Fruit fly (Drosophila melanogaster) whole organism, embryonic: ENCODE data around the gene sau.

Experiments
- CG10654 ChIP-seq: fragments of 200-800 bp; sonication (Bioruptor generic); optimal IDR thresholded peaks from 2 replicates; lab custom pipeline; 2016; ENCODE audit warnings: missing biosample characterization, missing genetic modification characterization
- CG10979 ChIP-seq: fragments of 200-800 bp; sonication (Bioruptor generic); optimal IDR thresholded peaks from 2 replicates; lab custom pipeline; 2018; ENCODE audit warnings: missing biosample characterization, mild to moderate bottlenecking, missing genetic modification characterization, moderate library complexity
- CG13424 ChIP-seq: fragments of 200-800 bp; sonication (Bioruptor generic); optimal IDR thresholded peaks from 2 replicates; lab custom pipeline; 2019; ENCODE audit warnings: missing biosample characterization, mild to moderate bottlenecking, missing genetic modification characterization, moderate library complexity
- CG1647 ChIP-seq: fragments of 200-800 bp; sonication (Bioruptor generic); optimal IDR thresholded peaks from 3 replicates; lab custom pipeline; 2016; ENCODE audit warnings: missing biosample characterization, missing genetic modification characterization
- CG17612 ChIP-seq: fragments of 200-800 bp; sonication (Bioruptor generic); IDR thresholded peaks from 2 replicates; pipeline ENCODE4 v1.3.6; 2022; ENCODE audit warnings: missing biosample characterization, missing genetic modification characterization
- CG17829 ChIP-seq: fragments of 200-800 bp; optimal IDR thresholded peaks from 2 replicates; lab custom pipeline; 2019; ENCODE audit warnings: missing biosample characterization, mild to moderate bottlenecking, missing genetic modification characterization, moderate library complexity
- CG18599 ChIP-seq: fragments of 200-800 bp; sonication (Bioruptor generic); optimal IDR thresholded peaks from 3 replicates; lab custom pipeline; 2017; ENCODE audit warnings: missing biosample characterization, missing genetic modification characterization, mild to moderate bottlenecking, moderate library complexity, missing genetic modification reagents
- CG31388 ChIP-seq: fragments of 200-800 bp; sonication (Bioruptor generic); optimal IDR thresholded peaks from 2 replicates; lab custom pipeline; 2016; ENCODE audit warnings: missing biosample characterization, missing genetic modification characterization
- CG3726 ChIP-seq: fragments of 200-800 bp; sonication (Bioruptor generic); IDR thresholded peaks from 3 replicates; pipeline ENCODE4, ENCODE4 v1.3.6; 2022; ENCODE audit warnings: missing biosample characterization, missing genetic modification characterization
- CG6175 ChIP-seq: fragments of 200-800 bp; sonication (Bioruptor generic); IDR thresholded peaks from 3 replicates; pipeline ENCODE4 v1.3.6; 2022; ENCODE audit warnings: missing biosample characterization, missing genetic modification characterization
- CG7928 ChIP-seq: fragments of 200-800 bp; sonication (Bioruptor generic); optimal IDR thresholded peaks from 2 replicates; lab custom pipeline; 2017; ENCODE audit warnings: missing biosample characterization, mild to moderate bottlenecking, missing genetic modification characterization
- CG8388 ChIP-seq: fragments of 200-800 bp; sonication (Bioruptor generic); optimal IDR thresholded peaks from 2 replicates; lab custom pipeline; 2019; ENCODE audit warnings: missing biosample characterization, mild to moderate bottlenecking, missing genetic modification characterization, moderate library complexity
- CHES-1-like ChIP-seq: fragments of 200-800 bp; sonication (Bioruptor generic); optimal IDR thresholded peaks from 2 replicates; lab custom pipeline; 2016; ENCODE audit warnings: missing biosample characterization, missing genetic modification characterization
- Drgx ChIP-seq: fragments of 200-800 bp; sonication (Bioruptor generic); IDR thresholded peaks from 2 replicates; pipeline ENCODE4 v1.3.6; 2022; ENCODE audit warnings: missing biosample characterization, missing genetic modification characterization
- HLH54F ChIP-seq: fragments of 200-800 bp; sonication (Bioruptor generic); optimal IDR thresholded peaks from 3 replicates; lab custom pipeline; 2016; ENCODE audit warnings: missing biosample characterization, missing genetic modification characterization
- HLHmδ ChIP-seq: fragments of 200-800 bp; sonication (Bioruptor generic); optimal IDR thresholded peaks from 2 replicates; lab custom pipeline; 2018; ENCODE audit warnings: missing biosample characterization, mild to moderate bottlenecking, missing genetic modification characterization, moderate library complexity
- Jarid2 ChIP-seq: fragments of 200-800 bp; sonication (Bioruptor generic); optimal IDR thresholded peaks from 3 replicates; lab custom pipeline; 2017; ENCODE audit warnings: mild to moderate bottlenecking, missing biosample characterization, missing genetic modification reagents, missing genetic modification characterization
- Kr ChIP-seq: fragments of 200-800 bp; sonication (Bioruptor generic); optimal IDR thresholded peaks from 2 replicates; lab custom pipeline; 2017; ENCODE audit warnings: missing biosample characterization, mild to moderate bottlenecking, missing genetic modification characterization
- MESR4 ChIP-seq: fragments of 200-800 bp; sonication (Bioruptor generic); optimal IDR thresholded peaks from 2 replicates; lab custom pipeline; 2018; ENCODE audit warnings: missing biosample characterization, mild to moderate bottlenecking, missing genetic modification characterization, moderate library complexity
- NK7.1 ChIP-seq: fragments of 200-800 bp; sonication (Bioruptor generic); optimal IDR thresholded peaks from 3 replicates; lab custom pipeline; 2016; ENCODE audit warnings: missing biosample characterization, missing genetic modification characterization
- Optix ChIP-seq: fragments of 200-800 bp; sonication (Bioruptor generic); IDR thresholded peaks from 3 replicates; pipeline ENCODE4 v1.3.6; 2022; ENCODE audit warnings: missing biosample characterization, missing genetic modification characterization
- ara ChIP-seq: fragments of 200-800 bp; sonication (Bioruptor generic); IDR thresholded peaks from 2 replicates; pipeline ENCODE4 v1.3.6; 2022; ENCODE audit warnings: missing biosample characterization, missing genetic modification characterization
- ash1 ChIP-seq: fragments of 200-800 bp; sonication (Bioruptor generic); optimal IDR thresholded peaks from 2 replicates; lab custom pipeline; 2018; ENCODE audit warnings: missing biosample characterization, mild to moderate bottlenecking, missing genetic modification characterization
- bbx ChIP-seq: fragments of 200-800 bp; sonication (Bioruptor generic); IDR thresholded peaks from 2 replicates; pipeline ENCODE4 v1.3.6; 2022; ENCODE audit warnings: missing biosample characterization, missing genetic modification characterization; ENCODE audit not compliant: partially characterized antibody
- btn ChIP-seq: fragments of 200-800 bp; sonication (Bioruptor generic); optimal IDR thresholded peaks from 2 replicates; lab custom pipeline; 2016; ENCODE audit warnings: missing biosample characterization, missing genetic modification characterization
- caup ChIP-seq: fragments of 200-800 bp; sonication (Bioruptor generic); optimal IDR thresholded peaks from 3 replicates; lab custom pipeline; 2017; ENCODE audit warnings: missing biosample characterization, mild to moderate bottlenecking, missing genetic modification characterization, moderate library complexity; ENCODE audit not compliant: severe bottlenecking
- ci ChIP-seq: fragments of 200-800 bp; sonication (Bioruptor generic); IDR thresholded peaks from 3 replicates; pipeline ENCODE4 v1.3.6; 2022; ENCODE audit warnings: missing biosample characterization, missing genetic modification characterization
- fd3F ChIP-seq: fragments of 200-800 bp; sonication (Bioruptor generic); optimal IDR thresholded peaks from 2 replicates; lab custom pipeline; 2018; ENCODE audit warnings: missing biosample characterization, mild to moderate bottlenecking, missing genetic modification characterization, moderate library complexity
- insv ChIP-seq, 2 experiments: fragments of 200-800 bp; sonication (Bioruptor generic); optimal IDR thresholded peaks; 3 replicates each; lab custom pipeline; 2016 to 2018; ENCODE audit warnings: missing biosample characterization in 2 of 2, missing genetic modification characterization in 2 of 2
- jing ChIP-seq: fragments of 200-800 bp; sonication (Bioruptor generic); optimal IDR thresholded peaks from 2 replicates; lab custom pipeline; 2018; ENCODE audit warnings: missing biosample characterization, mild to moderate bottlenecking, missing genetic modification characterization
- knrl ChIP-seq: fragments of 200-800 bp; sonication (Bioruptor generic); IDR thresholded peaks from 3 replicates; pipeline ENCODE4 v1.3.6; 2022; ENCODE audit warnings: missing biosample characterization, missing genetic modification characterization; ENCODE audit not compliant: partially characterized antibody
- lov ChIP-seq, 2 experiments: fragments of 200-800 bp in 1 of 2; fragments of >200 bp in 1 of 2; sonication (Bioruptor generic) in 1 of 2; IDR thresholded peaks in 1 of 2; optimal IDR thresholded peaks in 1 of 2; 2 replicates in 1 of 2; 3 replicates in 1 of 2; pipeline versions ENCODE4 v1.3.6 to Lab custom; 2017 to 2022; ENCODE audit warnings: missing biosample characterization in 1 of 2, missing genetic modification characterization in 1 of 2
- rib ChIP-seq: fragments of 200-800 bp; sonication (Bioruptor generic); IDR thresholded peaks from 2 replicates; pipeline ENCODE4 v1.3.6; 2022; ENCODE audit warnings: missing biosample characterization, missing genetic modification characterization
- slou ChIP-seq: fragments of 200-800 bp; sonication (Bioruptor generic); optimal IDR thresholded peaks from 3 replicates; lab custom pipeline; 2016; ENCODE audit warnings: missing biosample characterization, missing genetic modification characterization
- sr ChIP-seq: fragments of 200-800 bp; sonication (Bioruptor generic); IDR thresholded peaks from 3 replicates; pipeline ENCODE4 v1.3.6; 2022; ENCODE audit warnings: missing biosample characterization, missing genetic modification characterization
- tap ChIP-seq: fragments of 200-800 bp; optimal IDR thresholded peaks from 3 replicates; lab custom pipeline; 2019; ENCODE audit warnings: missing biosample characterization, mild to moderate bottlenecking, missing genetic modification characterization, moderate library complexity
- tgo ChIP-seq: fragments of 200-800 bp; sonication (Bioruptor generic); IDR thresholded peaks from 3 replicates; pipeline ENCODE4 v1.3.6; 2022; ENCODE audit warnings: missing biosample characterization, missing genetic modification characterization
- trh ChIP-seq: fragments of 200-800 bp; sonication (Bioruptor generic); optimal IDR thresholded peaks from 2 replicates; lab custom pipeline; 2016; ENCODE audit warnings: missing biosample characterization, missing genetic modification characterization
- z ChIP-seq: fragments of 200-800 bp; sonication (Bioruptor generic); IDR thresholded peaks from 3 replicates; pipeline ENCODE4 v1.3.6; 2022; ENCODE audit warnings: missing biosample characterization, missing genetic modification characterization
- zf30C ChIP-seq: fragments of 200-800 bp; sonication (Bioruptor generic); optimal IDR thresholded peaks from 3 replicates; lab custom pipeline; 2018; ENCODE audit warnings: missing biosample characterization, mild to moderate bottlenecking, missing genetic modification characterization

Gene sau

dm6 chr2L:2177312-2177968 is 48.7 kb upstream of the sau start (continued):
- TF ChIP-seq bbx (GFP tag; lab: Robert Waterston, UW): no peak
- TF ChIP-seq z (GFP tag; lab: Robert Waterston, UW): 0 out of 3 replicates have a peak, but pooled peaks have one; percentile 40
- TF ChIP-seq rib (GFP tag; lab: Robert Waterston, UW): no peak
- peak; percentile 2 for TF ChIP-seq tap (tag; lab: Kevin White, UChicago)
- TF ChIP-seq sr: no peak
- TF ChIP-seq lov (optimal IDR thresholded peaks at IDR 0.05; lab: Kevin White, UChicago): no peak
- no peak for TF ChIP-seq lov (GFP tag; IDR thresholded peaks at IDR 0.05; lab: Robert Waterston, UW)
- peak; percentile 30 for TF ChIP-seq slou (GFP tag; lab: Kevin White, UChicago)
- no peak for TF ChIP-seq zf30C (GFP tag; lab: Kevin White, UChicago)
- no peak for TF ChIP-seq btn (GFP tag; lab: Kevin White, UChicago)
- TF ChIP-seq CG17612 (GFP tag; lab: Robert Waterston, UW): no peak
- TF ChIP-seq CG7928 (GFP tag; lab: Kevin White, UChicago): no peak
- TF ChIP-seq jing (GFP tag; lab: Kevin White, UChicago): no peak
- peak; percentile 49 for TF ChIP-seq CHES-1-like (GFP tag; lab: Kevin White, UChicago)
- peak; percentile 63 for TF ChIP-seq CG18599
- peak; percentile 59 for TF ChIP-seq CG1647
- TF ChIP-seq fd3F (GFP tag; lab: Kevin White, UChicago): peak; percentile 0
- peak; percentile 23 for TF ChIP-seq CG17829 (tag; lab: Kevin White, UChicago)
- TF ChIP-seq CG10654 (GFP tag; lab: Kevin White, UChicago): peak; percentile 34
- peak; percentile 31 for TF ChIP-seq CG8388
- TF ChIP-seq HLHmδ (GFP tag; lab: Kevin White, UChicago): no peak
- TF ChIP-seq MESR4 (GFP tag; lab: Kevin White, UChicago): no peak
- peak; percentile 20 for TF ChIP-seq CG13424
- no peak for TF ChIP-seq trh (GFP tag; lab: Kevin White, UChicago)
- no peak for TF ChIP-seq insv (GFP tag; optimal IDR thresholded peaks at IDR 0.05; lab: Kevin White, UChicago)
- 0 out of 3 replicates have a peak, but pooled peaks have one; percentile 8 for TF ChIP-seq CG3726 (GFP tag; lab: Robert Waterston, UW)
- TF ChIP-seq NK7.1 (GFP tag; lab: Kevin White, UChicago): no peak
- TF ChIP-seq CG10979 (tag; lab: Kevin White, UChicago): peak; percentile 5
- TF ChIP-seq Optix (GFP tag; lab: Robert Waterston, UW): no peak
- TF ChIP-seq ara (GFP tag; lab: Robert Waterston, UW): no peak
- TF ChIP-seq Kr (GFP tag; lab: Kevin White, UChicago): no peak
- TF ChIP-seq CG31388 (GFP tag; lab: Kevin White, UChicago): no peak
- no peak for TF ChIP-seq knrl (GFP tag; lab: Robert Waterston, UW)
- TF ChIP-seq caup: peak; percentile 32
- TF ChIP-seq CG6175 (GFP tag; lab: Robert Waterston, UW): no peak
- no peak for TF ChIP-seq ci
- no peak for TF ChIP-seq Drgx (GFP tag; lab: Robert Waterston, UW)
- peak; percentile 29; the same call in 1 of the 3 replicates for TF ChIP-seq tgo
- peak; percentile 56 for TF ChIP-seq HLH54F (GFP tag; lab: Kevin White, UChicago)
- no peak for TF ChIP-seq ash1 (GFP tag; lab: Kevin White, UChicago)
- TF ChIP-seq Jarid2 (GFP tag; lab: Kevin White, UChicago): no peak
